Worm (Caenorhabditis elegans) whole organism, late embryonic: Measurements from ENCODE around the gene C17B7.3.

Source experiments
- C38D4.7 ChIP-seq: fragments of 200-800 bp; sonication (Bioruptor generic); optimal IDR thresholded peaks from 2 replicates; lab custom pipeline; 2018; ENCODE audit warnings: mild to moderate bottlenecking, missing genetic modification characterization, moderate library complexity, missing compliant biosample characterization
- ama-1 ChIP-seq: fragments of 150-350 bp; optimal IDR thresholded peaks from 2 replicates; lab custom pipeline; 2014
- ceh-34 ChIP-seq: sonication (generic microtip); optimal IDR thresholded peaks from 2 replicates; lab custom pipeline; 2016; ENCODE audit warnings: mild to moderate bottlenecking, missing genetic modification characterization, missing compliant biosample characterization
- ceh-6 ChIP-seq: fragments of 200-800 bp; sonication (Bioruptor generic); optimal IDR thresholded peaks from 2 replicates; lab custom pipeline; 2018; ENCODE audit warnings: mild to moderate bottlenecking, missing genetic modification characterization, missing compliant biosample characterization
- hlh-30 ChIP-seq: sonication (generic microtip); optimal IDR thresholded peaks from 2 replicates; lab custom pipeline; 2017; ENCODE audit warnings: antibody characterized with exemption, missing genetic modification characterization, missing compliant biosample characterization; ENCODE audit not compliant: insufficient read depth
- lim-6 ChIP-seq: sonication (generic microtip); optimal IDR thresholded peaks from 2 replicates; lab custom pipeline; 2016; ENCODE audit warnings: missing genetic modification characterization, missing compliant biosample characterization
- lin-11 ChIP-seq: fragments of 200-800 bp; sonication (Bioruptor generic); optimal IDR thresholded peaks from 2 replicates; lab custom pipeline; 2018; ENCODE audit warnings: mild to moderate bottlenecking, missing genetic modification characterization, missing compliant biosample characterization
- madf-2 ChIP-seq: sonication (generic microtip); optimal IDR thresholded peaks from 2 replicates; lab custom pipeline; 2017; ENCODE audit warnings: missing genetic modification characterization, missing compliant biosample characterization
- pat-9 ChIP-seq: fragments of 200-800 bp; sonication (Bioruptor generic); optimal IDR thresholded peaks from 2 replicates; lab custom pipeline; 2018; ENCODE audit warnings: mild to moderate bottlenecking, missing genetic modification characterization, moderate library complexity, missing compliant biosample characterization
- pha-2 ChIP-seq: sonication (generic microtip); optimal IDR thresholded peaks from 2 replicates; lab custom pipeline; 2017; ENCODE audit warnings: mild to moderate bottlenecking, missing genetic modification characterization, missing compliant biosample characterization
- pqm-1 ChIP-seq: sonication (generic microtip); optimal IDR thresholded peaks from 2 replicates; lab custom pipeline; 2016; ENCODE audit warnings: missing genetic modification characterization, missing compliant biosample characterization
- syd-9 ChIP-seq: sonication (generic microtip); optimal IDR thresholded peaks from 2 replicates; lab custom pipeline; 2016; ENCODE audit warnings: mild to moderate bottlenecking, missing genetic modification characterization, moderate library complexity, missing compliant biosample characterization
- unc-55 ChIP-seq: sonication (generic microtip); optimal IDR thresholded peaks from 2 replicates; lab custom pipeline; 2017; ENCODE audit warnings: missing biosample characterization, missing genetic modification reagents, missing genetic modification characterization
- ztf-16 ChIP-seq: sonication (generic microtip); optimal IDR thresholded peaks from 2 replicates; lab custom pipeline; 2017; ENCODE audit warnings: missing genetic modification characterization, missing compliant biosample characterization

DNA sequence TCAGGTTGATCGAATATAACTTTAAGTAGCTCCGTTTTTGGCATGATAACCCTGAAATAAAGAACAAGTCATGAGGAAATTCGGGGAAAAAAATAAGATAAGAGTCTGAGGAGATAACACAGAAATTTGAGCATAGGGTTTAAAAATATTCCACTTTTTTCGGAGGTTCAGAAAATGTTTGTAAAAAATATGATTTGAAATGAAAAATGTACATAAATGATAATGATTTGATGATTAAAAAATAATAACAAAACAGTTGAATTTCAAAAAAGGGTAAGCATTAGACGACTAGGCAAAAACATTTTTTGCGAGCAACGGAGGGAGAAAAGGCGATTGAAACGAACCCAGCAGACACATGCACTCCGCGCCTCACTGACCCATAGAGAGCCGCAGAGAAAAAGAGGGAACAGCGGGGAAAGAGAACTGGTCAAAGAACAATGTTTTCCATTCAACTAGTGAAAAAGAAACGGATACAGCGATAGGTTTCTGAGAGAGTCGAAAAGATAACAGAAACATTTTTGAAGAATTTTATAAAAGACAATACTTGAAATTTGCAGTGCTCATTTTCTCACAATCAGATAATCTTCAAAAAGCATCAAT lies 30.4 kb upstream of the C17B7.3 start, which contains the start of gene arrd-18:
- TF ChIP-seq hlh-30 (tag; lab: Kevin White, UChicago): no peak
- TF ChIP-seq ceh-34 (tag; lab: Kevin White, UChicago): no peak
- TF ChIP-seq C38D4.7: no peak
- no peak for TF ChIP-seq pha-2 (tag; lab: Kevin White, UChicago)
- TF ChIP-seq syd-9 (tag; lab: Kevin White, UChicago): no peak
- TF ChIP-seq lim-6 (tag; lab: Kevin White, UChicago): no peak
- TF ChIP-seq pqm-1 (tag; lab: Kevin White, UChicago): no peak
- no peak for TF ChIP-seq ceh-6 (GFP tag; lab: Kevin White, UChicago)
- no peak for TF ChIP-seq pat-9
- no peak for TF ChIP-seq lin-11
- TF ChIP-seq madf-2 (tag; lab: Kevin White, UChicago): no peak
- TF ChIP-seq ama-1 (lab: Kevin White, UChicago): no peak
- TF ChIP-seq unc-55 (GFP tag; lab: Kevin White, UChicago): no peak
- TF ChIP-seq ztf-16 (tag; lab: Kevin White, UChicago): no peak
